Fruit fly (Drosophila melanogaster) whole organism, embryonic: ENCODE results near the gene HIP-R.
A peak's percentile ranks its signal among the peaks of the same experiment; 100 is the strongest.

ENCODE experiments used
- Abd-B ChIP-seq: fragments of 200-800 bp; sonication (Bioruptor generic); optimal IDR thresholded peaks from 2 replicates; lab custom pipeline; 2018; ENCODE audit warnings: missing biosample characterization, mild to moderate bottlenecking, missing genetic modification characterization, moderate library complexity
- Adf1 ChIP-seq: fragments of 200-800 bp; sonication (Bioruptor generic); IDR thresholded peaks from 2 replicates; pipeline ENCODE4 v1.3.6; 2022; ENCODE audit warnings: missing biosample characterization, missing genetic modification characterization
- Antp ChIP-seq: fragments of 200-800 bp; sonication (Bioruptor generic); optimal IDR thresholded peaks from 3 replicates; lab custom pipeline; 2016; ENCODE audit warnings: missing biosample characterization, missing genetic modification characterization
- Awh ChIP-seq: fragments of 200-800 bp; sonication (Bioruptor generic); IDR thresholded peaks from 2 replicates; pipeline ENCODE4, ENCODE4 v1.3.6; 2022; ENCODE audit warnings: missing biosample characterization, missing genetic modification characterization
- Bdp1 ChIP-seq: fragments of 200-800 bp; sonication (Bioruptor generic); optimal IDR thresholded peaks from 3 replicates; lab custom pipeline; 2016; ENCODE audit warnings: missing biosample characterization, missing genetic modification characterization
- CG10543 ChIP-seq: fragments of 200-800 bp; sonication (Bioruptor generic); optimal IDR thresholded peaks from 3 replicates; lab custom pipeline; 2017; ENCODE audit warnings: missing biosample characterization, mild to moderate bottlenecking, missing genetic modification characterization, moderate library complexity
- CG14441 ChIP-seq: fragments of 200-800 bp; sonication (Bioruptor generic); IDR thresholded peaks from 2 replicates; pipeline ENCODE4 v1.3.6; 2022; ENCODE audit warnings: missing biosample characterization, missing genetic modification characterization
- CG14710 ChIP-seq: fragments of 200-800 bp; sonication (Bioruptor generic); optimal IDR thresholded peaks from 3 replicates; lab custom pipeline; 2019; ENCODE audit warnings: missing biosample characterization, mild to moderate bottlenecking, missing genetic modification characterization, moderate library complexity
- CG14965 ChIP-seq: fragments of 200-800 bp; sonication (Bioruptor generic); optimal IDR thresholded peaks from 2 replicates; lab custom pipeline; 2016; ENCODE audit warnings: missing biosample characterization, missing genetic modification characterization, borderline replicate concordance
- CG17361 ChIP-seq: fragments of 200-800 bp; sonication (Bioruptor generic); IDR thresholded peaks from 3 replicates; pipeline ENCODE4 v1.3.6; 2022; ENCODE audit warnings: missing biosample characterization, missing genetic modification characterization
- CG18262 ChIP-seq: fragments of 200-800 bp; optimal IDR thresholded peaks from 3 replicates; lab custom pipeline; 2019; ENCODE audit warnings: missing biosample characterization, mild to moderate bottlenecking, missing genetic modification characterization, moderate library complexity
- CG1832 ChIP-seq: fragments of 200-800 bp; sonication (Bioruptor generic); optimal IDR thresholded peaks from 2 replicates; lab custom pipeline; 2017; ENCODE audit warnings: missing biosample characterization, mild to moderate bottlenecking, missing genetic modification characterization, inconsistent platforms
- CG31388 ChIP-seq: fragments of 200-800 bp; sonication (Bioruptor generic); optimal IDR thresholded peaks from 2 replicates; lab custom pipeline; 2016; ENCODE audit warnings: missing biosample characterization, missing genetic modification characterization
- CG3847 ChIP-seq: fragments of 200-800 bp; sonication (Bioruptor generic); IDR thresholded peaks from 2 replicates; pipeline ENCODE4 v1.3.6; 2022; ENCODE audit warnings: missing biosample characterization, missing genetic modification characterization
- CG42726 ChIP-seq: fragments of 200-800 bp; sonication (Bioruptor generic); IDR thresholded peaks from 2 replicates; pipeline ENCODE4 v1.3.6; 2022; ENCODE audit warnings: missing biosample characterization, missing genetic modification characterization; ENCODE audit not compliant: partially characterized antibody
- CG4282 ChIP-seq: fragments of 200-800 bp; sonication (Bioruptor generic); optimal IDR thresholded peaks from 2 replicates; lab custom pipeline; 2016; ENCODE audit warnings: missing biosample characterization, missing genetic modification characterization
- CG6854 ChIP-seq: fragments of 200-800 bp; sonication (Bioruptor generic); optimal IDR thresholded peaks from 3 replicates; lab custom pipeline; 2017; ENCODE audit warnings: missing biosample characterization, mild to moderate bottlenecking, missing genetic modification characterization
- CG8290 ChIP-seq, 3 experiments: fragments of 200-800 bp; sonication (Bioruptor generic); optimal IDR thresholded peaks; 2 replicates each; lab custom pipeline; 2016 to 2019; ENCODE audit warnings: missing biosample characterization in 3 of 3, missing genetic modification characterization in 3 of 3, mild to moderate bottlenecking in 2 of 3, moderate library complexity in 1 of 3
- CG9437 ChIP-seq: fragments of 200-800 bp; sonication (Bioruptor generic); optimal IDR thresholded peaks from 2 replicates; lab custom pipeline; 2018; ENCODE audit warnings: missing biosample characterization, mild to moderate bottlenecking, missing genetic modification characterization
- CG9727 ChIP-seq: fragments of 200-800 bp; sonication (Bioruptor generic); optimal IDR thresholded peaks from 3 replicates; lab custom pipeline; 2017; ENCODE audit warnings: missing biosample characterization, mild to moderate bottlenecking, missing genetic modification characterization
- Dip3 ChIP-seq: fragments of 200-800 bp; sonication (Bioruptor generic); optimal IDR thresholded peaks from 3 replicates; lab custom pipeline; 2016; ENCODE audit warnings: missing biosample characterization, missing genetic modification characterization
- Doc3 ChIP-seq: fragments of 200-800 bp; sonication (Bioruptor generic); IDR thresholded peaks from 3 replicates; pipeline ENCODE4 v1.3.6; 2022; ENCODE audit warnings: missing biosample characterization, missing genetic modification characterization; ENCODE audit not compliant: partially characterized antibody
- HmgZ ChIP-seq: fragments of 200-800 bp; sonication (Bioruptor generic); optimal IDR thresholded peaks from 2 replicates; lab custom pipeline; 2018; ENCODE audit warnings: missing biosample characterization, mild to moderate bottlenecking, missing genetic modification characterization
- Hmx ChIP-seq: fragments of 200-800 bp; sonication (Bioruptor generic); optimal IDR thresholded peaks from 2 replicates; lab custom pipeline; 2016; ENCODE audit warnings: missing biosample characterization, missing genetic modification characterization
- Hr3 ChIP-seq: fragments of 200-800 bp; sonication (Bioruptor generic); optimal IDR thresholded peaks from 3 replicates; lab custom pipeline; 2016; ENCODE audit warnings: missing biosample characterization, missing genetic modification characterization
- Taf1 ChIP-seq: fragments of 200-800 bp; sonication (Bioruptor generic); IDR thresholded peaks from 2 replicates; pipeline ENCODE4 v1.3.6; 2022; ENCODE audit warnings: missing biosample characterization, missing genetic modification characterization
- Trl ChIP-seq, 3 experiments: fragments of >200 bp in 2 of 3; fragments of 200-800 bp in 1 of 3; sonication (Bioruptor generic) in 1 of 3; optimal IDR thresholded peaks; 2 replicates in 1 of 3; 3 replicates in 2 of 3; lab custom pipeline; 2016 to 2017; ENCODE audit warnings: missing biosample characterization in 1 of 3, missing genetic modification characterization in 1 of 3
- YL-1 ChIP-seq: fragments of 200-800 bp; sonication (Bioruptor generic); optimal IDR thresholded peaks from 3 replicates; lab custom pipeline; 2017; ENCODE audit warnings: missing biosample characterization, mild to moderate bottlenecking, missing genetic modification characterization
- ab ChIP-seq: fragments of 200-800 bp; sonication (Bioruptor generic); optimal IDR thresholded peaks from 2 replicates; lab custom pipeline; 2016; ENCODE audit warnings: missing biosample characterization, missing genetic modification characterization
- aop ChIP-seq: fragments of 200-800 bp; sonication (Bioruptor generic); IDR thresholded peaks from 2 replicates; pipeline ENCODE4 v1.3.6; 2022; ENCODE audit warnings: missing biosample characterization, missing genetic modification characterization
- az2 ChIP-seq: fragments of 200-800 bp; sonication (Bioruptor generic); optimal IDR thresholded peaks from 3 replicates; lab custom pipeline; 2016; ENCODE audit warnings: missing biosample characterization, missing genetic modification characterization
- bab2 ChIP-seq: fragments of 200-800 bp; sonication (Bioruptor generic); optimal IDR thresholded peaks from 2 replicates; lab custom pipeline; 2016; ENCODE audit warnings: missing biosample characterization, missing genetic modification characterization
- chinmo ChIP-seq: fragments of 200-800 bp; sonication (Bioruptor generic); IDR thresholded peaks from 4 replicates; pipeline ENCODE4 v1.3.6; 2022; ENCODE audit warnings: missing biosample characterization, missing genetic modification characterization; ENCODE audit not compliant: partially characterized antibody
- crp ChIP-seq, 2 experiments: fragments of 200-800 bp; sonication (Bioruptor generic); optimal IDR thresholded peaks; 2 replicates in 1 of 2; 3 replicates in 1 of 2; lab custom pipeline; 2017; ENCODE audit warnings: missing biosample characterization in 2 of 2, missing genetic modification characterization in 2 of 2, mild to moderate bottlenecking in 1 of 2, moderate library complexity in 1 of 2
- dmrt11E ChIP-seq: fragments of 200-800 bp; sonication (Bioruptor generic); optimal IDR thresholded peaks from 3 replicates; lab custom pipeline; 2018; ENCODE audit warnings: missing biosample characterization, mild to moderate bottlenecking, missing genetic modification characterization, moderate library complexity
- exex ChIP-seq: fragments of 200-800 bp; sonication (Bioruptor generic); optimal IDR thresholded peaks from 4 replicates; lab custom pipeline; 2018; ENCODE audit warnings: missing biosample characterization, mild to moderate bottlenecking, missing genetic modification characterization, moderate library complexity
- grau ChIP-seq: fragments of 200-800 bp; optimal IDR thresholded peaks from 3 replicates; lab custom pipeline; 2019; ENCODE audit warnings: missing biosample characterization, mild to moderate bottlenecking, missing genetic modification characterization, moderate library complexity
- gro ChIP-seq: fragments of 200-800 bp; sonication (Bioruptor generic); optimal IDR thresholded peaks from 2 replicates; lab custom pipeline; 2016; ENCODE audit warnings: missing biosample characterization, missing genetic modification characterization
- lmd ChIP-seq: fragments of 200-800 bp; sonication (Bioruptor generic); IDR thresholded peaks from 2 replicates; pipeline ENCODE4 v1.3.6; 2022; ENCODE audit warnings: missing biosample characterization, missing genetic modification characterization
- nom ChIP-seq: fragments of 200-800 bp; sonication (Bioruptor generic); optimal IDR thresholded peaks from 2 replicates; lab custom pipeline; 2017; ENCODE audit warnings: missing biosample characterization, missing genetic modification characterization, mild to moderate bottlenecking, moderate library complexity, missing genetic modification reagents
- seq ChIP-seq: fragments of 200-800 bp; sonication (Bioruptor generic); IDR thresholded peaks from 2 replicates; pipeline ENCODE4 v1.3.6; 2022; ENCODE audit warnings: missing biosample characterization, missing genetic modification characterization
- sqz ChIP-seq: fragments of 200-800 bp; sonication (Bioruptor generic); optimal IDR thresholded peaks from 3 replicates; lab custom pipeline; 2018; ENCODE audit warnings: missing biosample characterization, mild to moderate bottlenecking, missing genetic modification characterization
- stwl ChIP-seq: fragments of 200-800 bp; sonication (Bioruptor generic); optimal IDR thresholded peaks from 3 replicates; lab custom pipeline; 2018; ENCODE audit warnings: missing biosample characterization, mild to moderate bottlenecking, missing genetic modification characterization, moderate library complexity
- tap ChIP-seq: fragments of 200-800 bp; optimal IDR thresholded peaks from 3 replicates; lab custom pipeline; 2019; ENCODE audit warnings: missing biosample characterization, mild to moderate bottlenecking, missing genetic modification characterization, moderate library complexity
- tgo ChIP-seq: fragments of 200-800 bp; sonication (Bioruptor generic); IDR thresholded peaks from 3 replicates; pipeline ENCODE4 v1.3.6; 2022; ENCODE audit warnings: missing biosample characterization, missing genetic modification characterization
- twi ChIP-seq: fragments of 200-800 bp; optimal IDR thresholded peaks from 2 replicates; lab custom pipeline; 2019; ENCODE audit warnings: missing biosample characterization, mild to moderate bottlenecking, missing genetic modification characterization, moderate library complexity
- zf30C ChIP-seq: fragments of 200-800 bp; sonication (Bioruptor generic); optimal IDR thresholded peaks from 3 replicates; lab custom pipeline; 2018; ENCODE audit warnings: missing biosample characterization, mild to moderate bottlenecking, missing genetic modification characterization
- zfh1 ChIP-seq: fragments of 200-800 bp; sonication (Bioruptor generic); IDR thresholded peaks from 3 replicates; pipeline ENCODE4 v1.3.6; 2022; ENCODE audit warnings: missing biosample characterization, missing genetic modification characterization

The HIP-R gene

dm6 chrX:3744492-3745263 lies 45.1 kb upstream of the HIP-R start (continued):
- TF ChIP-seq CG4282 (GFP tag; lab: Kevin White, UChicago), result peak; percentile 73
- peak; percentile 50 for TF ChIP-seq gro (GFP tag; lab: Kevin White, UChicago)
- peak; percentile 53 for TF ChIP-seq exex (tag; lab: Kevin White, UChicago)
- peak; percentile 12 for TF ChIP-seq CG9437 (GFP tag; lab: Kevin White, UChicago)
- TF ChIP-seq CG14965 (GFP tag; lab: Kevin White, UChicago), result no peak
- no peak for TF ChIP-seq Awh (GFP tag; lab: Robert Waterston, UW)
- peak; percentile 99 for TF ChIP-seq chinmo
- TF ChIP-seq CG42726 (GFP tag; lab: Robert Waterston, UW), result no peak
- TF ChIP-seq CG1832, result peak; percentile 9
- peak; percentile 18 for TF ChIP-seq twi (tag; lab: Kevin White, UChicago)
- TF ChIP-seq Trl (optimal IDR thresholded peaks at IDR 0.05; lab: Kevin White, UChicago), result peak; percentile 89 to 98
- peak; percentile 63 for TF ChIP-seq Trl (GFP tag; optimal IDR thresholded peaks at IDR 0.05; lab: Kevin White, UChicago)
- 0 out of 3 replicates have a peak, but pooled peaks have one; percentile 8 for TF ChIP-seq CG17361
- TF ChIP-seq CG31388, result no peak
- peak; percentile 82 for TF ChIP-seq nom (GFP tag; lab: Kevin White, UChicago)
- TF ChIP-seq CG10543 (GFP tag; lab: Kevin White, UChicago), result peak; percentile 61
- TF ChIP-seq ab (GFP tag; lab: Kevin White, UChicago), result no peak
- TF ChIP-seq sqz, result no peak

dm6 chrX:3745264-3745564 lies 44.6 kb upstream of the HIP-R start:
- TF ChIP-seq Adf1, result no peak
- no peak for TF ChIP-seq CG1832
- TF ChIP-seq Doc3 (GFP tag; lab: Robert Waterston, UW), result no peak
- no peak for TF ChIP-seq Bdp1
- no peak for TF ChIP-seq tap
- TF ChIP-seq Antp (GFP tag; lab: Kevin White, UChicago), result no peak
- TF ChIP-seq Hmx (GFP tag; lab: Kevin White, UChicago), result no peak
- peak; percentile 9 for TF ChIP-seq Dip3
- TF ChIP-seq CG9727, result no peak
- peak; percentile 46 for TF ChIP-seq grau (tag; lab: Kevin White, UChicago)
- peak; percentile 43 for TF ChIP-seq lmd (GFP tag; lab: Robert Waterston, UW)
- TF ChIP-seq crp (GFP tag; optimal IDR thresholded peaks at IDR 0.05; lab: Kevin White, UChicago), result no peak
- no peak for TF ChIP-seq az2 (GFP tag; lab: Kevin White, UChicago)
- TF ChIP-seq CG18262, result peak; percentile 46
- TF ChIP-seq YL-1 (GFP tag; lab: Kevin White, UChicago), result no peak
- no peak for TF ChIP-seq seq (GFP tag; lab: Robert Waterston, UW)
- TF ChIP-seq zfh1, result no peak
- TF ChIP-seq CG14441, result 0 out of 2 replicates have a peak, but pooled peaks have one; percentile 24
- peak; percentile 32; the same call in 1 of the 3 replicates for TF ChIP-seq tgo
- TF ChIP-seq HmgZ (tag; lab: Kevin White, UChicago), result peak; percentile 2
- TF ChIP-seq Hr3 (GFP tag; lab: Kevin White, UChicago), result peak; percentile 9
- TF ChIP-seq dmrt11E (tag; lab: Kevin White, UChicago), result no peak
- TF ChIP-seq stwl (tag; lab: Kevin White, UChicago), result no peak
- TF ChIP-seq CG6854 (GFP tag; lab: Kevin White, UChicago), result no peak
- no peak for TF ChIP-seq zf30C (GFP tag; lab: Kevin White, UChicago)
- no peak for TF ChIP-seq CG14710
- no peak for TF ChIP-seq aop (GFP tag; lab: Robert Waterston, UW)
- no peak for TF ChIP-seq bab2 (GFP tag; lab: Kevin White, UChicago)
- TF ChIP-seq CG8290 (GFP tag; optimal IDR thresholded peaks at IDR 0.05; lab: Kevin White, UChicago), result no peak
- TF ChIP-seq CG8290 (tag; optimal IDR thresholded peaks at IDR 0.05; lab: Kevin White, UChicago), result peak in 1 of 2 experiments; percentile 50
- TF ChIP-seq Taf1 (GFP tag; lab: Robert Waterston, UW), result no peak
- no peak for TF ChIP-seq Abd-B (GFP tag; lab: Kevin White, UChicago)
- no peak for TF ChIP-seq CG3847 (GFP tag; lab: Robert Waterston, UW)
